Worm (Caenorhabditis elegans) whole organism, L4 larva: Measurements from ENCODE around the gene Y66H1A.5.

ENCODE experiments used
- F37D6.2 ChIP-seq: sonication (generic microtip); optimal IDR thresholded peaks from 2 replicates; lab custom pipeline; 2016; ENCODE audit warnings: mild to moderate bottlenecking, missing genetic modification characterization, missing compliant biosample characterization
- F44E2.7 ChIP-seq: fragments of 200-800 bp; sonication (Bioruptor generic); IDR thresholded peaks from 2 replicates; pipeline ENCODE4 v2.1.2; 2022; ENCODE audit warnings: missing genetic modification characterization, missing compliant biosample characterization
- F49E8.2 ChIP-seq: sonication (generic microtip); optimal IDR thresholded peaks from 2 replicates; lab custom pipeline; 2016; ENCODE audit warnings: missing compliant biosample characterization, mild to moderate bottlenecking, missing genetic modification characterization, borderline replicate concordance
- R02D3.7 ChIP-seq: fragments of 150-350 bp; sonication (generic microtip); optimal IDR thresholded peaks from 3 replicates; lab custom pipeline; 2014; ENCODE audit warnings: missing biosample characterization, missing genetic modification characterization
- Y48G9A.11 ChIP-seq: fragments of 200-800 bp; sonication (Bioruptor generic); IDR thresholded peaks from 2 replicates; pipeline ENCODE4 v1.3.6; 2022; ENCODE audit warnings: missing genetic modification reagents, missing genetic modification characterization, missing compliant biosample characterization
- Y75B8A.6 ChIP-seq: fragments of 200-800 bp; sonication (Bioruptor generic); IDR thresholded peaks from 2 replicates; pipeline ENCODE4 v1.3.6; 2022; ENCODE audit warnings: missing genetic modification reagents, missing genetic modification characterization, missing compliant biosample characterization
- ZK546.5 ChIP-seq, 2 experiments: sonication (generic microtip); optimal IDR thresholded peaks; 2 replicates each; lab custom pipeline; 2017; ENCODE audit warnings: missing biosample characterization in 2 of 2, missing genetic modification characterization in 2 of 2
- aha-1 ChIP-seq: fragments of 150-350 bp; peaks from one replicate; lab custom pipeline; 2014; ENCODE audit warnings: missing biosample characterization, missing genetic modification characterization
- aly-2 ChIP-seq: sonication (generic microtip); optimal IDR thresholded peaks from 2 replicates; lab custom pipeline; 2018; ENCODE audit warnings: missing biosample characterization, missing genetic modification characterization
- ama-1 ChIP-seq: fragments of 150-350 bp; optimal IDR thresholded peaks from 2 replicates; lab custom pipeline; 2014; ENCODE audit warnings: inconsistent platforms, mixed read lengths
- ceh-44 ChIP-seq: fragments of 200-800 bp; sonication (Bioruptor generic); IDR thresholded peaks from 2 replicates; pipeline ENCODE4 v1.3.6; 2022; ENCODE audit warnings: missing genetic modification reagents, missing genetic modification characterization, missing compliant biosample characterization
- ctbp-1 ChIP-seq: fragments of 200-800 bp; sonication (Bioruptor generic); IDR thresholded peaks from 2 replicates; pipeline ENCODE4 v1.3.6; 2022; ENCODE audit warnings: missing genetic modification reagents, missing genetic modification characterization, missing compliant biosample characterization
- dmd-8 ChIP-seq: fragments of 200-800 bp; sonication (Bioruptor generic); IDR thresholded peaks from 2 replicates; pipeline ENCODE4 v1.3.6; 2022; ENCODE audit warnings: missing genetic modification characterization, missing compliant biosample characterization
- hlh-11 ChIP-seq: fragments of 200-800 bp; sonication (Bioruptor generic); optimal IDR thresholded peaks from 2 replicates; lab custom pipeline; 2018; ENCODE audit warnings: mild to moderate bottlenecking, missing genetic modification characterization, missing compliant biosample characterization
- hlh-30 ChIP-seq: sonication (generic microtip); optimal IDR thresholded peaks from 2 replicates; lab custom pipeline; 2017; ENCODE audit warnings: antibody characterized with exemption, mild to moderate bottlenecking, missing genetic modification characterization, missing compliant biosample characterization; ENCODE audit not compliant: insufficient read depth
- hmg-1.1 ChIP-seq: fragments of 200-800 bp; sonication (Bioruptor generic); IDR thresholded peaks from 2 replicates; pipeline ENCODE4 v1.3.6; 2022; ENCODE audit warnings: missing genetic modification reagents, missing genetic modification characterization, missing compliant biosample characterization
- lim-7 ChIP-seq: fragments of 200-800 bp; sonication (Bioruptor generic); IDR thresholded peaks from 2 replicates; pipeline ENCODE4 v1.3.6; 2022; ENCODE audit warnings: missing genetic modification characterization, missing compliant biosample characterization
- lin-15B ChIP-seq: fragments of 150-350 bp; sonication (generic microtip); optimal IDR thresholded peaks from 3 replicates; lab custom pipeline; 2014; ENCODE audit warnings: missing biosample characterization, missing genetic modification characterization
- lin-29 ChIP-seq: fragments of 200-800 bp; sonication (Bioruptor generic); IDR thresholded peaks from 2 replicates; pipeline ENCODE4 v1.3.6; 2022; ENCODE audit warnings: missing genetic modification reagents, missing genetic modification characterization, missing compliant biosample characterization
- lin-38 ChIP-seq: fragments of 200-800 bp; sonication (Bioruptor generic); IDR thresholded peaks from 2 replicates; pipeline ENCODE4 v1.3.6; 2022; ENCODE audit warnings: missing genetic modification reagents, missing genetic modification characterization, missing compliant biosample characterization
- lsy-2 ChIP-seq, 2 experiments: fragments of 150-350 bp in 1 of 2; sonication (generic microtip) in 1 of 2; optimal IDR thresholded peaks; 2 replicates each; lab custom pipeline; 2014 to 2017; ENCODE audit warnings: missing biosample characterization in 2 of 2, missing genetic modification characterization in 2 of 2
- madf-5 ChIP-seq, 2 experiments: fragments of 200-800 bp; sonication (Bioruptor generic); IDR thresholded peaks; 2 replicates each; pipeline ENCODE4 v1.3.6; 2022; ENCODE audit warnings: missing compliant biosample characterization in 2 of 2, missing genetic modification characterization in 2 of 2
- madf-9 ChIP-seq: fragments of 200-800 bp; sonication (Bioruptor generic); conservative IDR thresholded peaks from 2 replicates; pipeline ENCODE4 v1.3.6; 2022; ENCODE audit warnings: missing genetic modification reagents, missing genetic modification characterization, missing compliant biosample characterization
- mdt-29 ChIP-seq: fragments of 200-800 bp; sonication (Bioruptor generic); IDR thresholded peaks from 2 replicates; pipeline ENCODE4 v1.3.6; 2022; ENCODE audit warnings: missing genetic modification reagents, missing genetic modification characterization, missing compliant biosample characterization
- mes-2 ChIP-seq: sonication (generic microtip); optimal IDR thresholded peaks from 2 replicates; lab custom pipeline; 2016; ENCODE audit warnings: missing genotype, mild to moderate bottlenecking, missing genetic modification characterization, missing compliant biosample characterization; ENCODE audit not compliant: poor library complexity, severe bottlenecking
- mxl-3 ChIP-seq: fragments of 200-800 bp; sonication (Bioruptor generic); optimal IDR thresholded peaks from 2 replicates; lab custom pipeline; 2018; ENCODE audit warnings: mild to moderate bottlenecking, missing genetic modification characterization, missing compliant biosample characterization
- nhr-10 ChIP-seq: fragments of 150-350 bp; optimal IDR thresholded peaks from 2 replicates; lab custom pipeline; 2014; ENCODE audit warnings: missing biosample characterization, missing genetic modification characterization
- nhr-102 ChIP-seq: sonication (generic microtip); optimal IDR thresholded peaks from 2 replicates; lab custom pipeline; 2016; ENCODE audit warnings: mild to moderate bottlenecking, missing genetic modification characterization, moderate library complexity, missing compliant biosample characterization
- nhr-237 ChIP-seq: sonication (generic microtip); optimal IDR thresholded peaks from 2 replicates; lab custom pipeline; 2017; ENCODE audit warnings: missing biosample characterization, missing genetic modification characterization
- nhr-28 ChIP-seq: fragments of 150-350 bp; optimal IDR thresholded peaks from 2 replicates; lab custom pipeline; 2014; ENCODE audit warnings: missing biosample characterization, missing genetic modification characterization
- nhr-6 ChIP-seq: fragments of 150-350 bp; optimal IDR thresholded peaks from 2 replicates; lab custom pipeline; 2014; ENCODE audit warnings: missing biosample characterization, missing genetic modification characterization
- pha-4 ChIP-seq, 2 experiments: fragments of 150-350 bp in 1 of 2; fragments of 200-800 bp in 1 of 2; sonication (Bioruptor generic) in 1 of 2; IDR thresholded peaks in 1 of 2; optimal IDR thresholded peaks in 1 of 2; 2 replicates each; pipeline versions ENCODE4 v1.3.6 to Lab custom; 2014 to 2022; ENCODE audit warnings: missing genetic modification characterization in 2 of 2, missing genetic modification reagents in 2 of 2, missing biosample characterization in 1 of 2, missing compliant biosample characterization in 1 of 2
- pqm-1 ChIP-seq: sonication (generic microtip); optimal IDR thresholded peaks from 2 replicates; lab custom pipeline; 2017; ENCODE audit warnings: missing biosample characterization, missing genetic modification characterization
- skn-1 ChIP-seq: fragments of 150-350 bp; optimal IDR thresholded peaks from 2 replicates; lab custom pipeline; 2014; ENCODE audit warnings: missing biosample characterization, missing genetic modification characterization
- snpc-1.2 ChIP-seq: fragments of 200-800 bp; sonication (Bioruptor generic); IDR thresholded peaks from 2 replicates; pipeline ENCODE4 v1.3.6; 2022; ENCODE audit warnings: missing genetic modification reagents, missing genetic modification characterization, missing compliant biosample characterization
- spr-1 ChIP-seq: sonication (generic microtip); optimal IDR thresholded peaks from 2 replicates; lab custom pipeline; 2016; ENCODE audit warnings: mild to moderate bottlenecking, missing genetic modification characterization, missing compliant biosample characterization
- spr-3 ChIP-seq: fragments of 200-800 bp; sonication (Bioruptor generic); optimal IDR thresholded peaks from 2 replicates; lab custom pipeline; 2018; ENCODE audit warnings: mild to moderate bottlenecking, missing genetic modification characterization, missing compliant biosample characterization
- tag-97 ChIP-seq: fragments of 200-800 bp; sonication (Bioruptor generic); IDR thresholded peaks from 2 replicates; pipeline ENCODE4 v1.3.6; 2022; ENCODE audit warnings: missing genetic modification characterization, missing compliant biosample characterization
- tra-1 ChIP-seq: fragments of 200-800 bp; sonication (Bioruptor generic); IDR thresholded peaks from 2 replicates; pipeline ENCODE4 v1.3.6; 2022; ENCODE audit warnings: missing genetic modification reagents, missing genetic modification characterization, missing compliant biosample characterization
- unc-130 ChIP-seq: sonication (generic microtip); optimal IDR thresholded peaks from 2 replicates; lab custom pipeline; 2016; ENCODE audit warnings: missing genetic modification reagents, missing genetic modification characterization, missing compliant biosample characterization
- zfp-2 ChIP-seq: sonication (generic microtip); optimal IDR thresholded peaks from 2 replicates; lab custom pipeline; 2016; ENCODE audit warnings: mild to moderate bottlenecking, missing genetic modification characterization, missing compliant biosample characterization
- zfp-3 ChIP-seq: fragments of 200-800 bp; sonication (Bioruptor generic); conservative IDR thresholded peaks from 2 replicates; pipeline ENCODE4 v1.3.6; 2022; ENCODE audit warnings: missing genetic modification reagents, missing genetic modification characterization, missing compliant biosample characterization

Gene Y66H1A.5

DNA sequence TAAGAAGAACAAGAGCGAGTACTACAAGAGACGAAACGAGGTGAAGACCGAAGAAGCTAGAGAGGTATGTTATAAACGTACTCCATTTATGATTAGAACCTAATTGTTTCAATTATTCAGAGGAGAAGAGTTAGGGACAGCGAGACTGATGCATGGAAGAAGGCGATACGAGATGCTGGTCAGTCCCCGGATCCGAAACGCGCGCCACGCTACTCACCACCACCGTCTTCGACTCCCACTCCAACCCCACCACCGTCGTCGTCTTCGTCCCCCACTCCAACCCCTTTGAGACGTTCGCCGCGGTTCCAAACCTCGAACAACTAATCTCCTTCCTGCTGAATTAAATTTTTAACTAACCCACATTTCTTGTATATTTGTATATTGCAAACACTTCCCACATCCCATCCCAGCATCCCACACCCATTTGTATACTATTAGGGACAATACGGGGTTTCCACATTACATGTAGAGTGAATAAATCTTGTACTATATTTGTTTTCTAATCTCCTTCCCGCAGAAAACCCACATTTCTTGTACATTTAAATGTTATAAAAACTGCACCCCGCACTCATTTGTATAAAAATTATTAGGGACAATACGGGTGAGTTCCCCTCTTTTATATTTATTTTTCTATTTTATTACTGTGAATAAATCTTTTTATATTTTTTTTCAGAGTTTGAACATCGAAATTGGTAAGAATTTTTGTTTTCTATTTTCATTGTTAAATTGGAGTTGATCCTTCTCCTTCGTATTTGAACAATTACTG is 41.5 kb downstream of the Y66H1A.5 start (continued):
- TF ChIP-seq snpc-1.2 (GFP tag; lab: Robert Waterston, UW) (peak; percentile 65; the same call in 1 of the 2 replicates), pqm-1 (tag; lab: Kevin White, UChicago) (no peak), ctbp-1 (GFP tag; lab: Robert Waterston, UW) (0 out of 2 replicates have a peak, but pooled peaks have one; percentile 11), unc-130 (GFP tag; lab: Kevin White, UChicago) (peak; percentile 14), pha-4 (GFP tag; IDR thresholded peaks at IDR 0.05; lab: Robert Waterston, UW) (peak; percentile 32; the same call in 1 of the 2 replicates), pha-4 (tag; optimal IDR thresholded peaks at IDR 0.05; lab: Kevin White, UChicago) (no peak), nhr-237 (tag; lab: Kevin White, UChicago) (no peak)

DNA sequence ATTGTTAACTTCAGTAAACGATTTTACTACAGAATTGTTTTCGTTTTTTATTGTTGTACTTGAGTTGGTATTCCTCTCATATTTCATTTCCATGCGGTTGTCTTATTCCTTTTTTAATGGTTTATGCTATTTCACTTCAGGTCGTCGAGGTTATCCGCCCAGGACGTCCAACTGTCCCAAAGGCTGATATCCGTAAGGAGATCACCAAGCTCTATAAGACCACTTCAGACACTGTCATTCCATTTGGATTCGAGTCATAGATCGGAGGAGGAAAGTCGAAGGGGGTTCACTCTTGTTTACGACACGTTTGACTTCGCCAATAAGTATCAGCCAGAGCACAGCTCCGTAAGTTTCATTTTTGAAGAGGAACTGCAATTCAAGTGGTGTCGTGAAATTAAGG is 42.4 kb downstream of the Y66H1A.5 start, which contains the start of gene T07A9.14:
T07A9.14 (plus strand) TSS at position 124 of the 400 bp plus-strand sequence.
- TF ChIP-seq nhr-6 (tag; lab: Kevin White, UChicago) (no peak), skn-1 (tag; lab: Kevin White, UChicago) (no peak), madf-9 (no peak), R02D3.7 (tag; lab: Kevin White, UChicago) (no peak), spr-1 (tag; lab: Kevin White, UChicago) (no peak), madf-5 (GFP tag; IDR thresholded peaks at IDR 0.05; lab: Robert Waterston, UW) (no peak), spr-3 (GFP tag; lab: Kevin White, UChicago) (no peak), snpc-1.2 (GFP tag; lab: Robert Waterston, UW) (peak; percentile 14; the same call in 1 of the 2 replicates), lim-7 (GFP tag; lab: Robert Waterston, UW) (0 out of 2 replicates have a peak, but pooled peaks have one; percentile 4), mes-2 (tag; lab: Kevin White, UChicago) (peak; percentile 44), F49E8.2 (peak; percentile 25), ama-1 (lab: Kevin White, UChicago) (peak; percentile 58), aly-2 (no peak), aha-1 (peak; percentile 98), Y48G9A.11 (peak; percentile 66; the same call in 1 of the 2 replicates), lin-29 (GFP tag; lab: Robert Waterston, UW) (no peak), tra-1 (GFP tag; lab: Robert Waterston, UW) (no peak), F44E2.7 (no peak), tag-97 (GFP tag; lab: Robert Waterston, UW) (no peak), lin-15B (tag; lab: Kevin White, UChicago) (no peak), ctbp-1 (GFP tag; lab: Robert Waterston, UW) (peak; percentile 41), mdt-29 (peak; percentile 22; the same call in 1 of the 2 replicates), Y75B8A.6 (GFP tag; lab: Robert Waterston, UW) (0 out of 2 replicates have a peak, but pooled peaks have one; percentile 38), lin-38 (peak; percentile 47; the same call in 1 of the 2 replicates), zfp-2 (no peak)
- TF ChIP-seq, all 104 proteins: peak for 11

DNA sequence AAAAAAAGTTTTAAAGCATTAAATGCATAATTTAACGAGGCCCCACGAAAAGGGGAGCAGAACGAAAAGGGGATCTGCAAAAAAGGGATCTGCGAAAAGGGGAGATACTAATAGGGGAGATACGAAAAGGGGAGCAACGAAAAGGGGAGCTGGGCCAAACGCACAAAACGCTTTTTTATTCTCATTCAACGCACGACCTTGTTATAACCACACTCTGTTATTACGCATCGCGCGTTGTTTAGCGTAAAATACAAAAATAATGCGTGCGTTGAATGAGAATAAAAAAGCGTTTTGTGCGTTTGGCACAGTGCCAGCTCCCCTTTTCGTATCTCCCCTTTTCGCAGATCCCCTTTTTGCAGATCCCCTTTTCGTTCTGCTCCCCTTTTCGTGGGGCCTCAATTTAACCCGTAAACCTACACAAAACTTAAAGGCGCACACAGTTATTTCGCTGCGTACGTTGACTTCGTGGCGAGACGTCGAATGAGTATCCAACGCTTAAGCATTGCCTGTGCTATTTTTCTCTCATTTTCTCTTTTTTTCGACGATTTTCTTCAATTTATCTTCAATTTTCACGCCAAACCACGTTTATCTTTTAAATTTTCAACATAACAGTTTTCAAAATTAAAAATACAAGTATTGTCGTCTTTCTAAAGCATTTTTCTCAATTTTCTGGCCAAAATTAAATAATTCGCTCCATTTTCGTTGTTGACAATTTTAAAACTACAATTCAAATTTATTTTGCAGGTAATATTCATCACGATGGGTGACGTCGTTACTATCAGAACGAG is 43.6 kb downstream of the Y66H1A.5 start, which contains the start of gene rps-24:
rps-24 (plus strand) TSS at position 738 of the 788 bp plus-strand sequence.
- peak; percentile 92 for TF ChIP-seq mdt-29
- peak; percentile 71 to 93; a peak in 3 of 4 replicates for TF ChIP-seq madf-5 (GFP tag; IDR thresholded peaks at IDR 0.05; lab: Robert Waterston, UW)
- TF ChIP-seq mxl-3 (GFP tag; lab: Kevin White, UChicago): peak; percentile 67
- peak; percentile 99 for TF ChIP-seq ceh-44 (GFP tag; lab: Robert Waterston, UW)
- peak; percentile 92 for TF ChIP-seq pha-4 (GFP tag; IDR thresholded peaks at IDR 0.05; lab: Robert Waterston, UW)
- TF ChIP-seq pha-4 (tag; optimal IDR thresholded peaks at IDR 0.05; lab: Kevin White, UChicago): peak; percentile 38
- TF ChIP-seq hmg-1.1: peak; percentile 97
- peak; percentile 79 for TF ChIP-seq hlh-30 (tag; lab: Kevin White, UChicago)
- TF ChIP-seq spr-3 (GFP tag; lab: Kevin White, UChicago): peak; percentile 47
- peak; percentile 71; the same call in 1 of the 2 replicates for TF ChIP-seq dmd-8 (GFP tag; lab: Robert Waterston, UW)
- peak; percentile 19 for TF ChIP-seq nhr-237 (tag; lab: Kevin White, UChicago)
- peak; percentile 95 for TF ChIP-seq zfp-3 (GFP tag; lab: Robert Waterston, UW)
- peak; percentile 88 for TF ChIP-seq F37D6.2
- TF ChIP-seq lsy-2 (tag; optimal IDR thresholded peaks at IDR 0.05; lab: Kevin White, UChicago): peak; percentile 88 to 94
- peak; percentile 97 for TF ChIP-seq ctbp-1 (GFP tag; lab: Robert Waterston, UW)
- peak; percentile 63 for TF ChIP-seq nhr-28 (tag; lab: Kevin White, UChicago)
- TF ChIP-seq nhr-10 (tag; lab: Kevin White, UChicago): peak; percentile 17
- TF ChIP-seq Y75B8A.6 (GFP tag; lab: Robert Waterston, UW): peak; percentile 92
- TF ChIP-seq ZK546.5 (tag; optimal IDR thresholded peaks at IDR 0.05; lab: Kevin White, UChicago): peak in 1 of 2 experiments; percentile 45
- TF ChIP-seq nhr-6 (tag; lab: Kevin White, UChicago): peak; percentile 69
- TF ChIP-seq hlh-11 (tag; lab: Kevin White, UChicago): peak; percentile 86
- peak; percentile 97 for TF ChIP-seq unc-130 (GFP tag; lab: Kevin White, UChicago)
- TF ChIP-seq nhr-102 (tag; lab: Kevin White, UChicago): peak; percentile 63
